Fruit fly (Drosophila melanogaster): Measurements from ENCODE around the gene alpha-Est2.
A peak's percentile ranks its signal among the peaks of the same experiment; 100 is the strongest.

DNA sequence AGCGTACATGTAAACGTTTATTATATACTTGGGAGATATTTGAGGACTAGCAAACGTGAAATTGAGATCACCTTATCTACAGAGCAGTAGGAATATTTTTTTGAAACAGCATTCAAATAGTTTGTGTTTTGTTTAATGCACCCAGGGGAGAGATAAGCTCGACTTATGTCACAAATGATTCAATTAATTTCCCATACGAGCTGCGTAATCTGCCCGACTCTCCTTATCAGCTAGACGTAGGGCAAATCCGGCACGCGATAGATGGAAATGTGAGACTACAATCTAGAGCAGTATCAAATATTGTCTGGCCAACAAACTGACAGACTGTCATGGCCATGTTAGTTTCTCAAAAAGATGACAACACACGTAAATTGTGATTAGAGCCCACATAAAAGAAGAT lies 42.1 kb upstream of the alpha-Est2 start:
- TF ChIP-seq CG7101 (tag; optimal IDR thresholded peaks at IDR 0.05) (no peak), CG5204 (GFP tag; optimal IDR thresholded peaks at IDR 0.05) (no peak), toe (GFP tag; optimal IDR thresholded peaks at IDR 0.05) (no peak), pad (GFP tag; optimal IDR thresholded peaks at IDR 0.05) (no peak), bab1 (GFP tag; optimal IDR thresholded peaks at IDR 0.05) (no peak), CG33017 (tag; optimal IDR thresholded peaks at IDR 0.05) (no peak), kay (GFP tag; ENCODE audit: borderline replicate concordance) (peak; percentile 89), Crg-1 (GFP tag; optimal IDR thresholded peaks at IDR 0.05) (no peak), Mnt (GFP tag; optimal IDR thresholded peaks at IDR 0.05) (no peak), CG11617 (GFP tag; optimal IDR thresholded peaks at IDR 0.05) (no peak)

Measured in whole organism, adult.